Fruit fly (Drosophila melanogaster) whole organism, embryonic: ENCODE measurements around the gene CG33934.

Experiments used
- Ada2b ChIP-seq: fragments of 200-800 bp; sonication (Bioruptor generic); IDR thresholded peaks from 2 replicates; pipeline ENCODE4 v1.3.6; 2022; ENCODE audit warnings: missing biosample characterization, missing genetic modification characterization
- Atf3 ChIP-seq: fragments of 200-800 bp; sonication (Bioruptor generic); optimal IDR thresholded peaks from 3 replicates; lab custom pipeline; 2016; ENCODE audit warnings: missing biosample characterization, missing genetic modification characterization
- CG11085 ChIP-seq: fragments of 200-800 bp; sonication (Bioruptor generic); IDR thresholded peaks from 2 replicates; pipeline ENCODE4 v1.3.6; 2022; ENCODE audit warnings: missing biosample characterization, missing genetic modification characterization
- CG11247 ChIP-seq: fragments of 200-800 bp; sonication (Bioruptor generic); IDR thresholded peaks from 2 replicates; pipeline ENCODE4 v1.3.6; 2022; ENCODE audit warnings: missing biosample characterization, missing genetic modification characterization
- CG11504 ChIP-seq: fragments of 200-800 bp; sonication (Bioruptor generic); optimal IDR thresholded peaks from 3 replicates; lab custom pipeline; 2019; ENCODE audit warnings: missing biosample characterization, mild to moderate bottlenecking, missing genetic modification characterization, moderate library complexity
- CG12659 ChIP-seq: fragments of 200-800 bp; sonication (Bioruptor generic); optimal IDR thresholded peaks from 3 replicates; lab custom pipeline; 2017; ENCODE audit warnings: mild to moderate bottlenecking, missing biosample characterization, missing genetic modification reagents, missing genetic modification characterization
- CG14667 ChIP-seq: fragments of 200-800 bp; sonication (Bioruptor generic); IDR thresholded peaks from 2 replicates; pipeline ENCODE4 v1.3.6; 2022; ENCODE audit warnings: missing biosample characterization, missing genetic modification characterization
- CG15479 ChIP-seq: fragments of 200-800 bp; sonication (Bioruptor generic); optimal IDR thresholded peaks from 3 replicates; lab custom pipeline; 2019; ENCODE audit warnings: missing biosample characterization, mild to moderate bottlenecking, missing genetic modification characterization, moderate library complexity
- CG15696 ChIP-seq: fragments of 200-800 bp; sonication (Bioruptor generic); optimal IDR thresholded peaks from 2 replicates; lab custom pipeline; 2019; ENCODE audit warnings: missing biosample characterization, mild to moderate bottlenecking, missing genetic modification characterization, moderate library complexity
- CG16815 ChIP-seq: fragments of 200-800 bp; sonication (Bioruptor generic); optimal IDR thresholded peaks from 3 replicates; lab custom pipeline; 2017; ENCODE audit warnings: missing biosample characterization, mild to moderate bottlenecking, missing genetic modification characterization
- CG2116 ChIP-seq: fragments of 200-800 bp; sonication (Bioruptor generic); optimal IDR thresholded peaks from 3 replicates; lab custom pipeline; 2018; ENCODE audit warnings: missing biosample characterization, mild to moderate bottlenecking, missing genetic modification characterization
- CG2712 ChIP-seq: fragments of 200-800 bp; optimal IDR thresholded peaks from 3 replicates; lab custom pipeline; 2019; ENCODE audit warnings: missing biosample characterization, mild to moderate bottlenecking, missing genetic modification characterization, moderate library complexity
- CG2875 ChIP-seq: fragments of 200-800 bp; sonication (Bioruptor generic); optimal IDR thresholded peaks from 2 replicates; lab custom pipeline; 2017; ENCODE audit warnings: missing biosample characterization, mild to moderate bottlenecking, missing genetic modification characterization, missing genetic modification reagents
- CG3726 ChIP-seq: fragments of 200-800 bp; sonication (Bioruptor generic); IDR thresholded peaks from 3 replicates; pipeline ENCODE4, ENCODE4 v1.3.6; 2022; ENCODE audit warnings: missing biosample characterization, missing genetic modification characterization
- CG4328 ChIP-seq: fragments of 200-800 bp; sonication (Bioruptor generic); optimal IDR thresholded peaks from 3 replicates; lab custom pipeline; 2017; ENCODE audit warnings: missing biosample characterization, missing genetic modification reagents, missing genetic modification characterization
- CG4424 ChIP-seq: fragments of 200-800 bp; sonication (Bioruptor generic); optimal IDR thresholded peaks from 3 replicates; lab custom pipeline; 2016; ENCODE audit warnings: missing biosample characterization, missing genetic modification characterization
- CG4617 ChIP-seq: fragments of 200-800 bp; sonication (Bioruptor generic); optimal IDR thresholded peaks from 3 replicates; lab custom pipeline; 2016; ENCODE audit warnings: missing biosample characterization, missing genetic modification characterization, borderline replicate concordance
- CG7357 ChIP-seq: fragments of 200-800 bp; sonication (Bioruptor generic); IDR thresholded peaks from 3 replicates; pipeline ENCODE4 v1.3.6; 2022; ENCODE audit warnings: missing biosample characterization, missing genetic modification characterization
- CG7928 ChIP-seq: fragments of 200-800 bp; sonication (Bioruptor generic); optimal IDR thresholded peaks from 2 replicates; lab custom pipeline; 2017; ENCODE audit warnings: missing biosample characterization, mild to moderate bottlenecking, missing genetic modification characterization
- CG7963 ChIP-seq: fragments of 200-800 bp; sonication (Bioruptor generic); IDR thresholded peaks from 3 replicates; pipeline ENCODE4 v1.3.6; 2022; ENCODE audit warnings: missing biosample characterization, missing genetic modification characterization; ENCODE audit not compliant: partially characterized antibody
- CG8924 ChIP-seq: fragments of 200-800 bp; optimal IDR thresholded peaks from 3 replicates; lab custom pipeline; 2019; ENCODE audit warnings: missing biosample characterization, mild to moderate bottlenecking, missing genetic modification characterization, moderate library complexity
- CG9932 ChIP-seq: fragments of 200-800 bp; sonication (Bioruptor generic); IDR thresholded peaks from 2 replicates; pipeline ENCODE4 v1.3.6; 2022; ENCODE audit warnings: missing biosample characterization, missing genetic modification characterization
- Dfd ChIP-seq, 2 experiments: fragments of >200 bp; optimal IDR thresholded peaks; 2 replicates each; lab custom pipeline; 2017; ENCODE audit warnings: missing biosample characterization in 2 of 2, missing genetic modification characterization in 2 of 2
- HLH54F ChIP-seq: fragments of 200-800 bp; sonication (Bioruptor generic); optimal IDR thresholded peaks from 3 replicates; lab custom pipeline; 2016; ENCODE audit warnings: missing biosample characterization, missing genetic modification characterization
- HLHmδ ChIP-seq: fragments of 200-800 bp; sonication (Bioruptor generic); optimal IDR thresholded peaks from 2 replicates; lab custom pipeline; 2018; ENCODE audit warnings: missing biosample characterization, mild to moderate bottlenecking, missing genetic modification characterization, moderate library complexity
- HmgD ChIP-seq: fragments of 200-800 bp; sonication (Bioruptor generic); optimal IDR thresholded peaks from 3 replicates; lab custom pipeline; 2016; ENCODE audit warnings: missing biosample characterization, missing genetic modification characterization
- Hmr ChIP-seq: fragments of 200-800 bp; sonication (Bioruptor generic); optimal IDR thresholded peaks from 3 replicates; lab custom pipeline; 2017; ENCODE audit warnings: mild to moderate bottlenecking, missing biosample characterization, missing genetic modification reagents, missing genetic modification characterization
- Hr3 ChIP-seq: fragments of 200-800 bp; sonication (Bioruptor generic); optimal IDR thresholded peaks from 3 replicates; lab custom pipeline; 2016; ENCODE audit warnings: missing biosample characterization, missing genetic modification characterization
- Myb ChIP-seq: fragments of 200-800 bp; sonication (Bioruptor generic); optimal IDR thresholded peaks from 2 replicates; lab custom pipeline; 2016; ENCODE audit warnings: missing biosample characterization, missing genetic modification characterization
- Pdp1 ChIP-seq, 2 experiments: fragments of 200-800 bp; sonication (Bioruptor generic); optimal IDR thresholded peaks; 3 replicates each; lab custom pipeline; 2016; ENCODE audit warnings: missing biosample characterization in 2 of 2, missing genetic modification characterization in 2 of 2, mild to moderate bottlenecking in 1 of 2, moderate library complexity in 1 of 2
- Poxn ChIP-seq: fragments of 200-800 bp; sonication (Bioruptor generic); IDR thresholded peaks from 2 replicates; pipeline ENCODE4 v1.3.6; 2022; ENCODE audit warnings: missing biosample characterization, missing genetic modification characterization
- YL-1 ChIP-seq: fragments of 200-800 bp; sonication (Bioruptor generic); optimal IDR thresholded peaks from 3 replicates; lab custom pipeline; 2017; ENCODE audit warnings: missing biosample characterization, mild to moderate bottlenecking, missing genetic modification characterization
- ash1 ChIP-seq: fragments of 200-800 bp; sonication (Bioruptor generic); optimal IDR thresholded peaks from 2 replicates; lab custom pipeline; 2018; ENCODE audit warnings: missing biosample characterization, mild to moderate bottlenecking, missing genetic modification characterization
- crc ChIP-seq: fragments of 200-800 bp; sonication (Bioruptor generic); optimal IDR thresholded peaks from 2 replicates; lab custom pipeline; 2016; ENCODE audit warnings: missing biosample characterization, missing genetic modification characterization
- dysf ChIP-seq: fragments of 200-800 bp; sonication (Bioruptor generic); IDR thresholded peaks from 3 replicates; pipeline ENCODE4 v1.3.6; 2022; ENCODE audit warnings: missing biosample characterization, missing genetic modification characterization
- fd96Cb ChIP-seq: fragments of 200-800 bp; sonication (Bioruptor generic); optimal IDR thresholded peaks from 2 replicates; lab custom pipeline; 2018; ENCODE audit warnings: missing biosample characterization, mild to moderate bottlenecking, missing genetic modification characterization, moderate library complexity
- gem ChIP-seq: fragments of 200-800 bp; sonication (Bioruptor generic); optimal IDR thresholded peaks from 2 replicates; lab custom pipeline; 2019; ENCODE audit warnings: missing biosample characterization, mild to moderate bottlenecking, missing genetic modification characterization, moderate library complexity
- gro ChIP-seq: fragments of 200-800 bp; sonication (Bioruptor generic); optimal IDR thresholded peaks from 2 replicates; lab custom pipeline; 2016; ENCODE audit warnings: missing biosample characterization, missing genetic modification characterization
- gsb ChIP-seq: fragments of 200-800 bp; sonication (Bioruptor generic); IDR thresholded peaks from 2 replicates; pipeline ENCODE4 v1.3.6; 2022; ENCODE audit warnings: missing biosample characterization, missing genetic modification characterization
- ham ChIP-seq: fragments of 200-800 bp; sonication (Bioruptor generic); IDR thresholded peaks from 2 replicates; pipeline ENCODE4 v1.3.6; 2022; ENCODE audit warnings: missing biosample characterization, missing genetic modification characterization
- hb ChIP-seq: fragments of 200-800 bp; sonication (Bioruptor generic); IDR thresholded peaks from 3 replicates; pipeline ENCODE4 v1.3.6; 2022; ENCODE audit warnings: missing biosample characterization, missing genetic modification characterization; ENCODE audit not compliant: partially characterized antibody
- ind ChIP-seq: fragments of 200-800 bp; sonication (Bioruptor generic); optimal IDR thresholded peaks from 3 replicates; lab custom pipeline; 2016; ENCODE audit warnings: missing biosample characterization, missing genetic modification characterization
- jigr1 ChIP-seq: fragments of 200-800 bp; sonication (Bioruptor generic); IDR thresholded peaks from 3 replicates; pipeline ENCODE4 v1.3.6; 2022; ENCODE audit warnings: missing biosample characterization, missing genetic modification characterization
- kay ChIP-seq: fragments of 200-800 bp; sonication (Bioruptor generic); optimal IDR thresholded peaks from 2 replicates; lab custom pipeline; 2016; ENCODE audit warnings: missing biosample characterization, missing genetic modification characterization
- nom ChIP-seq: fragments of 200-800 bp; sonication (Bioruptor generic); optimal IDR thresholded peaks from 2 replicates; lab custom pipeline; 2017; ENCODE audit warnings: missing biosample characterization, missing genetic modification characterization, mild to moderate bottlenecking, moderate library complexity, missing genetic modification reagents
- so ChIP-seq: fragments of 200-800 bp; sonication (Bioruptor generic); IDR thresholded peaks from 3 replicates; pipeline ENCODE4 v1.3.6; 2022; ENCODE audit warnings: missing biosample characterization, missing genetic modification characterization
- sug ChIP-seq: fragments of 200-800 bp; optimal IDR thresholded peaks from 2 replicates; lab custom pipeline; 2019; ENCODE audit warnings: missing biosample characterization, mild to moderate bottlenecking, missing genetic modification characterization, moderate library complexity
- tio ChIP-seq: fragments of 200-800 bp; sonication (Bioruptor generic); optimal IDR thresholded peaks from 2 replicates; lab custom pipeline; 2017; ENCODE audit warnings: missing biosample characterization, missing genetic modification characterization, inconsistent platforms
- toy ChIP-seq: fragments of 200-800 bp; sonication (Bioruptor generic); IDR thresholded peaks from 2 replicates; pipeline ENCODE4 v1.3.6; 2022; ENCODE audit warnings: missing biosample characterization, missing genetic modification characterization
- unc-4 ChIP-seq: fragments of 200-800 bp; sonication (Bioruptor generic); IDR thresholded peaks from 2 replicates; pipeline ENCODE4 v1.3.6; 2022; ENCODE audit warnings: missing biosample characterization, missing genetic modification characterization; ENCODE audit not compliant: partially characterized antibody
- vvl ChIP-seq: fragments of 200-800 bp; sonication (Bioruptor generic); IDR thresholded peaks from 2 replicates; pipeline ENCODE4 v1.3.6; 2022; ENCODE audit warnings: missing biosample characterization, missing genetic modification characterization

Gene CG33934

dm6 chr3R:20035887-20036286, 6.7 kb upstream of the CG33934 start, which contains the start of gene Regnase-1 (continued):
- TF ChIP-seq jigr1 (GFP tag; lab: Robert Waterston, UW) (no peak), Pdp1 (GFP tag; optimal IDR thresholded peaks at IDR 0.05; lab: Kevin White, UChicago) (peak; percentile 78 to 89), CG2875 (GFP tag; lab: Kevin White, UChicago) (peak; percentile 94), CG3726 (peak; percentile 77; the same call in 1 of the 3 replicates), ind (GFP tag; lab: Kevin White, UChicago) (peak; percentile 71), toy (GFP tag; lab: Robert Waterston, UW) (peak; percentile 71), CG7357 (GFP tag; lab: Robert Waterston, UW) (no peak), CG11504 (peak; percentile 87), CG15696 (tag; lab: Kevin White, UChicago) (peak; percentile 60), CG9932 (peak; percentile 87), gro (GFP tag; lab: Kevin White, UChicago) (peak; percentile 93), dysf (GFP tag; lab: Robert Waterston, UW) (peak; percentile 86), CG8924 (peak; percentile 84), kay (GFP tag; lab: Kevin White, UChicago) (peak; percentile 59), HmgD (GFP tag; lab: Kevin White, UChicago) (peak; percentile 86), HLH54F (GFP tag; lab: Kevin White, UChicago) (peak; percentile 79), hb (GFP tag; lab: Robert Waterston, UW) (peak; percentile 93), CG2712 (peak; percentile 90), CG15479 (GFP tag; lab: Kevin White, UChicago) (peak; percentile 59), gem (peak; percentile 78), Hmr (peak; percentile 97), CG2116 (GFP tag; lab: Kevin White, UChicago) (peak; percentile 96), gsb (GFP tag; lab: Robert Waterston, UW) (peak; percentile 86), Dfd (GFP tag; optimal IDR thresholded peaks at IDR 0.05; lab: Kevin White, UChicago) (no peak), CG4424 (GFP tag; lab: Kevin White, UChicago) (peak; percentile 89), sug (tag; lab: Kevin White, UChicago) (peak; percentile 88), Ada2b (GFP tag; lab: Robert Waterston, UW) (peak; percentile 71), CG16815 (peak; percentile 34), ham (GFP tag; lab: Robert Waterston, UW) (peak; percentile 63; the same call in 1 of the 2 replicates), unc-4 (GFP tag; lab: Robert Waterston, UW) (peak; percentile 96), CG14667 (GFP tag; lab: Robert Waterston, UW) (peak; percentile 48; the same call in 1 of the 2 replicates), Atf3 (GFP tag; lab: Kevin White, UChicago) (peak; percentile 83), Hr3 (GFP tag; lab: Kevin White, UChicago) (peak; percentile 72), CG4617 (GFP tag; lab: Kevin White, UChicago) (peak; percentile 93), CG12659 (GFP tag; lab: Kevin White, UChicago) (peak; percentile 95), fd96Cb (tag; lab: Kevin White, UChicago) (peak; percentile 66), nom (GFP tag; lab: Kevin White, UChicago) (peak; percentile 93), CG4328 (GFP tag; lab: Kevin White, UChicago) (peak; percentile 94), YL-1 (peak; percentile 98), crc (GFP tag; lab: Kevin White, UChicago) (peak; percentile 86), vvl (GFP tag; lab: Robert Waterston, UW) (peak; percentile 96), Myb (GFP tag; lab: Kevin White, UChicago) (peak; percentile 77), so (GFP tag; lab: Robert Waterston, UW) (peak; percentile 87), CG7963 (peak; percentile 95), CG11247 (GFP tag; lab: Robert Waterston, UW) (peak; percentile 88), CG11085 (GFP tag; lab: Robert Waterston, UW) (peak; percentile 84; the same call in 1 of the 2 replicates), tio (GFP tag; lab: Kevin White, UChicago) (peak; percentile 57), CG7928 (GFP tag; lab: Kevin White, UChicago) (peak; percentile 67), ash1 (GFP tag; lab: Kevin White, UChicago) (peak; percentile 94), Poxn (GFP tag; lab: Robert Waterston, UW) (no peak), HLHmδ (GFP tag; lab: Kevin White, UChicago) (peak; percentile 94)
